Fruit fly (Drosophila melanogaster): ENCODE data around the gene CG4686.

dm6 chr3R:19902926-19903739 lies 38.8 kb downstream of the CG4686 start, which contains the start of gene ClpX:
- TF ChIP-seq insv (optimal IDR thresholded peaks at IDR 0.05): no peak
- no peak for TF ChIP-seq Myc (optimal IDR thresholded peaks at IDR 0.05)
- TF ChIP-seq ttk (optimal IDR thresholded peaks at IDR 0.05): no peak

Data from Kc167 (cell line).